Worm (Caenorhabditis elegans) whole organism, L4 larva: ENCODE results near the gene mans-4.
A peak's percentile ranks its signal among the peaks of the same experiment; 100 is the strongest.

Source experiments
- D1046.2 ChIP-seq: fragments of 200-800 bp; sonication (Bioruptor generic); IDR thresholded peaks from 2 replicates; pipeline ENCODE4 v1.3.6; 2022; ENCODE audit warnings: missing genetic modification characterization, missing compliant biosample characterization
- F37D6.2 ChIP-seq: sonication (generic microtip); optimal IDR thresholded peaks from 2 replicates; lab custom pipeline; 2016; ENCODE audit warnings: mild to moderate bottlenecking, missing genetic modification characterization, missing compliant biosample characterization
- T20F7.1 ChIP-seq: fragments of 200-800 bp; sonication (Bioruptor generic); optimal IDR thresholded peaks from 2 replicates; lab custom pipeline; 2018; ENCODE audit warnings: mild to moderate bottlenecking, missing genetic modification characterization, missing compliant biosample characterization
- Y48G9A.11 ChIP-seq: fragments of 200-800 bp; sonication (Bioruptor generic); IDR thresholded peaks from 2 replicates; pipeline ENCODE4 v1.3.6; 2022; ENCODE audit warnings: missing genetic modification reagents, missing genetic modification characterization, missing compliant biosample characterization
- aha-1 ChIP-seq: fragments of 150-350 bp; peaks from one replicate; lab custom pipeline; 2014; ENCODE audit warnings: missing biosample characterization, missing genetic modification characterization
- ceh-20 ChIP-seq: fragments of 200-800 bp; sonication (Bioruptor generic); IDR thresholded peaks from 2 replicates; pipeline ENCODE4 v1.3.6; 2022; ENCODE audit warnings: missing genetic modification reagents, missing genetic modification characterization, missing compliant biosample characterization
- ceh-32 ChIP-seq: sonication (generic microtip); optimal IDR thresholded peaks from 2 replicates; lab custom pipeline; 2016; ENCODE audit warnings: mild to moderate bottlenecking, missing genetic modification characterization, missing compliant biosample characterization; ENCODE audit not compliant: poor library complexity
- cey-2 ChIP-seq: sonication (generic microtip); optimal IDR thresholded peaks from 3 replicates; lab custom pipeline; 2017; ENCODE audit warnings: missing genetic modification characterization, mild to moderate bottlenecking, missing compliant biosample characterization, antibody characterized with exemption, borderline replicate concordance; ENCODE audit not compliant: insufficient read depth
- ctbp-1 ChIP-seq: fragments of 200-800 bp; sonication (Bioruptor generic); IDR thresholded peaks from 2 replicates; pipeline ENCODE4 v1.3.6; 2022; ENCODE audit warnings: missing genetic modification reagents, missing genetic modification characterization, missing compliant biosample characterization
- dmd-6 ChIP-seq: fragments of 200-800 bp; sonication (Bioruptor generic); IDR thresholded peaks from 2 replicates; pipeline ENCODE4 v1.3.6; 2022; ENCODE audit warnings: missing genetic modification reagents, missing genetic modification characterization, missing compliant biosample characterization
- dmd-8 ChIP-seq: fragments of 200-800 bp; sonication (Bioruptor generic); IDR thresholded peaks from 2 replicates; pipeline ENCODE4 v1.3.6; 2022; ENCODE audit warnings: missing genetic modification characterization, missing compliant biosample characterization
- dpl-1 ChIP-seq: fragments of 150-350 bp; optimal IDR thresholded peaks from 2 replicates; lab custom pipeline; 2014; ENCODE audit warnings: missing biosample characterization, missing genetic modification reagents, missing genetic modification characterization
- dve-1 ChIP-seq: sonication (generic microtip); optimal IDR thresholded peaks from 2 replicates; lab custom pipeline; 2017; ENCODE audit warnings: antibody characterized with exemption, mild to moderate bottlenecking, missing genetic modification characterization, missing compliant biosample characterization; ENCODE audit not compliant: insufficient read depth
- egl-27 ChIP-seq: sonication (generic microtip); optimal IDR thresholded peaks from 3 replicates; lab custom pipeline; 2017; ENCODE audit warnings: missing biosample characterization, missing genetic modification reagents, missing genetic modification characterization
- egl-43 ChIP-seq: fragments of 200-800 bp; sonication (Bioruptor generic); IDR thresholded peaks from 2 replicates; pipeline ENCODE4 v1.3.6; 2022; ENCODE audit warnings: missing genetic modification reagents, missing genetic modification characterization, missing compliant biosample characterization
- hlh-11 ChIP-seq: fragments of 200-800 bp; sonication (Bioruptor generic); optimal IDR thresholded peaks from 2 replicates; lab custom pipeline; 2018; ENCODE audit warnings: mild to moderate bottlenecking, missing genetic modification characterization, missing compliant biosample characterization
- lin-13 ChIP-seq: fragments of 150-350 bp; optimal IDR thresholded peaks from 2 replicates; lab custom pipeline; 2014; ENCODE audit warnings: missing biosample characterization, missing genetic modification reagents, missing genetic modification characterization
- lin-15B ChIP-seq: fragments of 150-350 bp; sonication (generic microtip); optimal IDR thresholded peaks from 3 replicates; lab custom pipeline; 2014; ENCODE audit warnings: missing biosample characterization, missing genetic modification characterization
- lin-38 ChIP-seq: fragments of 200-800 bp; sonication (Bioruptor generic); IDR thresholded peaks from 2 replicates; pipeline ENCODE4 v1.3.6; 2022; ENCODE audit warnings: missing genetic modification reagents, missing genetic modification characterization, missing compliant biosample characterization
- lir-3 ChIP-seq: sonication (generic microtip); optimal IDR thresholded peaks from 2 replicates; lab custom pipeline; 2016; ENCODE audit warnings: mild to moderate bottlenecking, missing genetic modification characterization, missing compliant biosample characterization
- lsy-2 ChIP-seq, 2 experiments: fragments of 150-350 bp in 1 of 2; sonication (generic microtip) in 1 of 2; optimal IDR thresholded peaks; 2 replicates each; lab custom pipeline; 2014 to 2017; ENCODE audit warnings: missing biosample characterization in 2 of 2, missing genetic modification characterization in 2 of 2
- madf-9 ChIP-seq: fragments of 200-800 bp; sonication (Bioruptor generic); conservative IDR thresholded peaks from 2 replicates; pipeline ENCODE4 v1.3.6; 2022; ENCODE audit warnings: missing genetic modification reagents, missing genetic modification characterization, missing compliant biosample characterization
- mdt-29 ChIP-seq: fragments of 200-800 bp; sonication (Bioruptor generic); IDR thresholded peaks from 2 replicates; pipeline ENCODE4 v1.3.6; 2022; ENCODE audit warnings: missing genetic modification reagents, missing genetic modification characterization, missing compliant biosample characterization
- mxl-2 ChIP-seq: fragments of 200-800 bp; sonication (Bioruptor generic); conservative IDR thresholded peaks from 2 replicates; pipeline ENCODE4 v1.3.6; 2022; ENCODE audit warnings: missing genetic modification reagents, missing genetic modification characterization, missing compliant biosample characterization
- nhr-102 ChIP-seq: sonication (generic microtip); optimal IDR thresholded peaks from 2 replicates; lab custom pipeline; 2016; ENCODE audit warnings: mild to moderate bottlenecking, missing genetic modification characterization, moderate library complexity, missing compliant biosample characterization
- nhr-237 ChIP-seq: sonication (generic microtip); optimal IDR thresholded peaks from 2 replicates; lab custom pipeline; 2017; ENCODE audit warnings: missing biosample characterization, missing genetic modification characterization
- nhr-25 ChIP-seq: sonication (generic microtip); optimal IDR thresholded peaks from 2 replicates; lab custom pipeline; 2017; ENCODE audit warnings: missing genetic modification characterization, mild to moderate bottlenecking, missing compliant biosample characterization, antibody characterized with exemption, moderate library complexity, borderline replicate concordance; ENCODE audit not compliant: insufficient read depth
- nhr-48 ChIP-seq: sonication (generic microtip); optimal IDR thresholded peaks from 2 replicates; lab custom pipeline; 2016; ENCODE audit warnings: mild to moderate bottlenecking, missing genetic modification characterization, missing compliant biosample characterization
- nhr-76 ChIP-seq: fragments of 150-350 bp; optimal IDR thresholded peaks from 2 replicates; lab custom pipeline; 2014; ENCODE audit warnings: missing biosample characterization, missing genetic modification characterization
- rbr-2 ChIP-seq: sonication (generic microtip); optimal IDR thresholded peaks from 2 replicates; lab custom pipeline; 2016; ENCODE audit warnings: missing genotype, missing genetic modification characterization, missing compliant biosample characterization
- set-16 ChIP-seq: fragments of 200-800 bp; sonication (Bioruptor generic); IDR thresholded peaks from 2 replicates; pipeline ENCODE4 v1.3.6; 2022; ENCODE audit warnings: missing genetic modification reagents, missing genetic modification characterization, missing compliant biosample characterization
- snpc-4 ChIP-seq: fragments of 150-350 bp; optimal IDR thresholded peaks from 2 replicates; lab custom pipeline; 2014; ENCODE audit warnings: missing biosample characterization, missing genetic modification characterization
- tag-97 ChIP-seq: fragments of 200-800 bp; sonication (Bioruptor generic); IDR thresholded peaks from 2 replicates; pipeline ENCODE4 v1.3.6; 2022; ENCODE audit warnings: missing genetic modification characterization, missing compliant biosample characterization
- zfp-3 ChIP-seq: fragments of 200-800 bp; sonication (Bioruptor generic); conservative IDR thresholded peaks from 2 replicates; pipeline ENCODE4 v1.3.6; 2022; ENCODE audit warnings: missing genetic modification reagents, missing genetic modification characterization, missing compliant biosample characterization

The mans-4 gene

ce11 chrIV:9070188-9070587 lies 8.2 kb downstream of the mans-4 start (continued):
- TF ChIP-seq nhr-25 (tag; lab: Kevin White, UChicago): no peak
- TF ChIP-seq T20F7.1 (GFP tag; lab: Kevin White, UChicago): peak; percentile 24
- TF ChIP-seq snpc-4 (tag; lab: Kevin White, UChicago): no peak
- no peak for TF ChIP-seq madf-9
- TF ChIP-seq aha-1 (tag; lab: Kevin White, UChicago): peak; percentile 40
- no peak for TF ChIP-seq lsy-2 (tag; optimal IDR thresholded peaks at IDR 0.05; lab: Kevin White, UChicago)
- peak; percentile 66 for TF ChIP-seq dve-1 (tag; lab: Kevin White, UChicago)
- TF ChIP-seq nhr-48 (tag; lab: Kevin White, UChicago): peak; percentile 9
- no peak for TF ChIP-seq tag-97 (GFP tag; lab: Robert Waterston, UW)
- no peak for TF ChIP-seq F37D6.2
- TF ChIP-seq lin-38 (GFP tag; lab: Robert Waterston, UW): no peak
- no peak for TF ChIP-seq cey-2
- no peak for TF ChIP-seq nhr-102
- TF ChIP-seq dmd-8 (GFP tag; lab: Robert Waterston, UW): no peak
- no peak for TF ChIP-seq Y48G9A.11 (GFP tag; lab: Robert Waterston, UW)
- TF ChIP-seq nhr-237 (tag; lab: Kevin White, UChicago): no peak
- no peak for TF ChIP-seq mxl-2 (GFP tag; lab: Robert Waterston, UW)
- TF ChIP-seq rbr-2: no peak
- peak; percentile 57 for TF ChIP-seq hlh-11 (tag; lab: Kevin White, UChicago)
- TF ChIP-seq ceh-20 (GFP tag; lab: Robert Waterston, UW): no peak
- TF ChIP-seq dpl-1 (GFP tag; lab: Kevin White, UChicago): no peak
- no peak for TF ChIP-seq mdt-29 (GFP tag; lab: Robert Waterston, UW)
- TF ChIP-seq lin-13 (GFP tag; lab: Kevin White, UChicago): no peak
- TF ChIP-seq zfp-3 (GFP tag; lab: Robert Waterston, UW): no peak

ce11 chrIV:9069703-9070102 lies 8.7 kb downstream of the mans-4 start, which contains the start of gene nhr-11:
nhr-11 (plus strand) TSS chrIV:9070003.
- TF ChIP-seq mdt-29 (GFP tag; lab: Robert Waterston, UW) (no peak), egl-27 (tag; lab: Kevin White, UChicago) (no peak), lir-3 (tag; lab: Kevin White, UChicago) (no peak), hlh-11 (tag; lab: Kevin White, UChicago) (no peak), ceh-32 (tag; lab: Kevin White, UChicago) (no peak), dve-1 (tag; lab: Kevin White, UChicago) (no peak), nhr-102 (no peak), lin-15B (tag; lab: Kevin White, UChicago) (no peak), dmd-6 (no peak), nhr-76 (tag; lab: Kevin White, UChicago) (no peak), cey-2 (no peak), ctbp-1 (GFP tag; lab: Robert Waterston, UW) (no peak), D1046.2 (GFP tag; lab: Robert Waterston, UW) (no peak)

ce11 chrIV:9067277-9068197 lies 10.8 kb downstream of the mans-4 start:
- peak; percentile 48; the same call in 1 of the 2 replicates for TF ChIP-seq egl-43 (GFP tag; lab: Robert Waterston, UW)
- peak; percentile 55; the same call in 1 of the 2 replicates for TF ChIP-seq set-16 (GFP tag; lab: Robert Waterston, UW)
- TF ChIP-seq, all 104 proteins: peak for 2; not testable (repeated sequence) for 102
